In genomic region chrX:5082354-5082818, dm6 we compare ENCODE assay signal across 6 fruit fly cellular contexts.
TF ChIP-seq lines count a peak whose summit lies in the region.

No protein-coding gene starts in this region.

- TF ChIP-seq CTCF in whole organism, embryonic (GFP tag; optimal IDR thresholded peaks at IDR 0.05; lab: Kevin White, UChicago): no peak

TF ChIP-seq in whole organism, 6 proteins besides CTCF, POLR2A, EP300 and RAD21:
- TF ChIP-seq usp (GFP tag; optimal IDR thresholded peaks at IDR 0.05; lab: Kevin White, UChicago): no peak
- no peak for TF ChIP-seq pan (optimal IDR thresholded peaks at IDR 0.05; lab: Kevin White, UChicago)
- peak; percentile 17 for TF ChIP-seq psq (optimal IDR thresholded peaks at IDR 0.05; lab: Kevin White, UChicago)

TF ChIP-seq in whole organism, adult, 20 proteins besides CTCF, POLR2A, EP300 and RAD21:
- TF ChIP-seq CG12768 (GFP tag; optimal IDR thresholded peaks at IDR 0.05; lab: Kevin White, UChicago): peak; percentile 32
- no peak for TF ChIP-seq CG1620 (GFP tag; optimal IDR thresholded peaks at IDR 0.05; lab: Kevin White, UChicago)
- TF ChIP-seq CG5204 (GFP tag; optimal IDR thresholded peaks at IDR 0.05; lab: Kevin White, UChicago): no peak
- peak; percentile 50 for TF ChIP-seq tj (GFP tag; optimal IDR thresholded peaks at IDR 0.05; lab: Kevin White, UChicago)
- TF ChIP-seq Mnt (GFP tag; optimal IDR thresholded peaks at IDR 0.05; lab: Kevin White, UChicago): no peak
- no peak for TF ChIP-seq toe (GFP tag; optimal IDR thresholded peaks at IDR 0.05; lab: Kevin White, UChicago)
- TF ChIP-seq CG7045 (GFP tag; optimal IDR thresholded peaks at IDR 0.05; lab: Kevin White, UChicago): peak; percentile 33
- TF ChIP-seq CG14711 (tag; optimal IDR thresholded peaks at IDR 0.05; lab: Kevin White, UChicago): no peak
- TF ChIP-seq Hr96 (GFP tag; optimal IDR thresholded peaks at IDR 0.05; lab: Kevin White, UChicago): no peak
- TF ChIP-seq kay (GFP tag; lab: Kevin White, UChicago; ENCODE audit: borderline replicate concordance): no peak
- TF ChIP-seq CG11617 (GFP tag; optimal IDR thresholded peaks at IDR 0.05; lab: Kevin White, UChicago): peak; percentile 50
- no peak for TF ChIP-seq pad (GFP tag; optimal IDR thresholded peaks at IDR 0.05; lab: Kevin White, UChicago)

TF ChIP-seq in whole organism, embryonic, 481 proteins besides CTCF, POLR2A, EP300 and RAD21 (continues in another document):
- TF ChIP-seq psq (GFP tag; optimal IDR thresholded peaks at IDR 0.05; lab: Kevin White, UChicago): peak; percentile 75
- no peak for TF ChIP-seq unc-4 (GFP tag; IDR thresholded peaks at IDR 0.05; lab: Robert Waterston, UW; ENCODE audit: partially characterized antibody)
- no peak for TF ChIP-seq chm (GFP tag; IDR thresholded peaks at IDR 0.05; lab: Robert Waterston, UW)
- TF ChIP-seq nau (GFP tag; optimal IDR thresholded peaks at IDR 0.05; lab: Kevin White, UChicago): no peak
- TF ChIP-seq CG17385 (GFP tag; optimal IDR thresholded peaks at IDR 0.05; lab: Kevin White, UChicago): peak; percentile 98
- TF ChIP-seq nom (GFP tag; optimal IDR thresholded peaks at IDR 0.05; lab: Kevin White, UChicago): peak; percentile 87
- no peak for TF ChIP-seq CG3281 (GFP tag; optimal IDR thresholded peaks at IDR 0.05; lab: Kevin White, UChicago)
- TF ChIP-seq vfl (GFP tag; optimal IDR thresholded peaks at IDR 0.05; lab: Kevin White, UChicago): no peak
- TF ChIP-seq CG12155 (GFP tag; optimal IDR thresholded peaks at IDR 0.05; lab: Kevin White, UChicago): peak; percentile 71
- TF ChIP-seq jigr1 (GFP tag; IDR thresholded peaks at IDR 0.05; lab: Robert Waterston, UW): no peak
- TF ChIP-seq Hr78 (GFP tag; optimal IDR thresholded peaks at IDR 0.05; lab: Kevin White, UChicago): peak in 1 of 2 experiments; percentile 38
- no peak for TF ChIP-seq BtbVII (GFP tag; optimal IDR thresholded peaks at IDR 0.05; lab: Kevin White, UChicago)
- no peak for TF ChIP-seq CG4707 (GFP tag; optimal IDR thresholded peaks at IDR 0.05; lab: Kevin White, UChicago)
- peak; percentile 60 for TF ChIP-seq crol (GFP tag; IDR thresholded peaks at IDR 0.05; lab: Robert Waterston, UW)
- no peak for TF ChIP-seq MTF-1 (GFP tag; optimal IDR thresholded peaks at IDR 0.05; lab: Kevin White, UChicago; ENCODE audit: borderline replicate concordance)
- peak; percentile 38 for TF ChIP-seq CG4617 (GFP tag; optimal IDR thresholded peaks at IDR 0.05; lab: Kevin White, UChicago; ENCODE audit: borderline replicate concordance)
- peak; percentile 10; the same call in 1 of the 2 replicates for TF ChIP-seq Adf1 (GFP tag; IDR thresholded peaks at IDR 0.05; lab: Robert Waterston, UW)
- TF ChIP-seq CG10209 (GFP tag; optimal IDR thresholded peaks at IDR 0.05; lab: Kevin White, UChicago): no peak
- TF ChIP-seq bsh (GFP tag; optimal IDR thresholded peaks at IDR 0.05; lab: Kevin White, UChicago): peak in 1 of 2 experiments; percentile 85

TF ChIP-seq in whole organism, prepupa, 60 proteins besides CTCF, POLR2A, EP300 and RAD21 (continues in another document):
- TF ChIP-seq CG6854 (GFP tag; optimal IDR thresholded peaks at IDR 0.05; lab: Kevin White, UChicago) (peak; percentile 47), fd85E (GFP tag; optimal IDR thresholded peaks at IDR 0.05; lab: Kevin White, UChicago) (no peak), Ets96B (tag; optimal IDR thresholded peaks at IDR 0.05; lab: Kevin White, UChicago) (peak; percentile 44), CG1621 (tag; optimal IDR thresholded peaks at IDR 0.05; lab: Kevin White, UChicago) (peak; percentile 14), Ets21C (GFP tag; optimal IDR thresholded peaks at IDR 0.05; lab: Kevin White, UChicago) (no peak), svp (GFP tag; lab: Kevin White, UChicago) (peak; percentile 84), cyc (GFP tag; optimal IDR thresholded peaks at IDR 0.05; lab: Kevin White, UChicago) (no peak), Gug (GFP tag; IDR thresholded peaks at IDR 0.05; lab: Robert Waterston, UW) (0 out of 2 replicates have a peak, but pooled peaks have one; percentile 40), dsx (GFP tag; optimal IDR thresholded peaks at IDR 0.05; lab: Kevin White, UChicago; ENCODE audit: poor library complexity, severe bottlenecking) (peak; percentile 4), fkh (GFP tag; optimal IDR thresholded peaks at IDR 0.05; lab: Kevin White, UChicago) (no peak), net (GFP tag; optimal IDR thresholded peaks at IDR 0.05; lab: Kevin White, UChicago) (peak; percentile 63), Met (GFP tag; optimal IDR thresholded peaks at IDR 0.05; lab: Kevin White, UChicago) (no peak), CG9139 (GFP tag; optimal IDR thresholded peaks at IDR 0.05; lab: Kevin White, UChicago) (peak; percentile 72), CG4318 (GFP tag; optimal IDR thresholded peaks at IDR 0.05; lab: Kevin White, UChicago) (no peak), CG6163 (GFP tag; IDR thresholded peaks at IDR 0.05; lab: Robert Waterston, UW) (peak; percentile 43; the same call in 1 of the 3 replicates), CG16779 (tag; optimal IDR thresholded peaks at IDR 0.05; lab: Kevin White, UChicago) (peak; percentile 66), eg (GFP tag; IDR thresholded peaks at IDR 0.05; lab: Robert Waterston, UW) (peak; percentile 74; the same call in 2 of the 3 replicates), CG8119 (GFP tag; IDR thresholded peaks at IDR 0.05; lab: Robert Waterston, UW) (peak; percentile 87), topi (GFP tag; optimal IDR thresholded peaks at IDR 0.05; lab: Kevin White, UChicago) (no peak), CG10669 (GFP tag; optimal IDR thresholded peaks at IDR 0.05; lab: Kevin White, UChicago) (peak; percentile 52)

TF ChIP-seq in whole organism, pupa, 21 proteins besides CTCF, POLR2A, EP300 and RAD21:
- TF ChIP-seq D1 (tag; optimal IDR thresholded peaks at IDR 0.05; lab: Kevin White, UChicago) (no peak), CG8159 (tag; optimal IDR thresholded peaks at IDR 0.05; lab: Kevin White, UChicago) (peak; percentile 72), Ets98B (GFP tag; IDR thresholded peaks at IDR 0.05; lab: Robert Waterston, UW) (peak; percentile 59), CG34367 (tag; optimal IDR thresholded peaks at IDR 0.05; lab: Kevin White, UChicago) (peak; percentile 73), Pif1A (GFP tag; optimal IDR thresholded peaks at IDR 0.05; lab: Kevin White, UChicago) (peak; percentile 43), CG14655 (GFP tag; optimal IDR thresholded peaks at IDR 0.05; lab: Kevin White, UChicago) (peak; percentile 78), gl (tag; optimal IDR thresholded peaks at IDR 0.05; lab: Kevin White, UChicago) (peak; percentile 75), CG17806 (tag; optimal IDR thresholded peaks at IDR 0.05; lab: Kevin White, UChicago) (peak; percentile 46), CG15710 (tag; optimal IDR thresholded peaks at IDR 0.05; lab: Kevin White, UChicago) (peak; percentile 67), Snoo (tag; optimal IDR thresholded peaks at IDR 0.05; lab: Kevin White, UChicago) (peak; percentile 25), CG13204 (GFP tag; optimal IDR thresholded peaks at IDR 0.05; lab: Kevin White, UChicago) (peak; percentile 71), CG8301 (tag; optimal IDR thresholded peaks at IDR 0.05; lab: Kevin White, UChicago) (peak; percentile 65), EcR (GFP tag; optimal IDR thresholded peaks at IDR 0.05; lab: Kevin White, UChicago) (no peak), CG4496 (GFP tag; IDR thresholded peaks at IDR 0.05; lab: Robert Waterston, UW) (peak; percentile 72; the same call in 2 of the 3 replicates), Pif1B (GFP tag; optimal IDR thresholded peaks at IDR 0.05; lab: Kevin White, UChicago) (peak; percentile 62), CG32121 (GFP tag; IDR thresholded peaks at IDR 0.05; lab: Robert Waterston, UW) (no peak; the same call in 1 of the 2 replicates), rn (GFP tag; IDR thresholded peaks at IDR 0.05; lab: Robert Waterston, UW) (0 out of 2 replicates have a peak, but pooled peaks have one; percentile 25), CG12605 (GFP tag; IDR thresholded peaks at IDR 0.05; lab: Robert Waterston, UW) (peak; percentile 86), CG10348 (GFP tag; IDR thresholded peaks at IDR 0.05; lab: Robert Waterston, UW) (no peak), CG9948 (tag; optimal IDR thresholded peaks at IDR 0.05; lab: Kevin White, UChicago) (peak; percentile 15), fd96Ca (GFP tag; IDR thresholded peaks at IDR 0.05; lab: Robert Waterston, UW) (peak; percentile 48; the same call in 1 of the 3 replicates)

TF ChIP-seq in whole organism, wandering third instar larva, 38 proteins besides CTCF, POLR2A, EP300 and RAD21:
- TF ChIP-seq Hr78 (GFP tag; optimal IDR thresholded peaks at IDR 0.05; lab: Kevin White, UChicago) (no peak), Hnf4 (GFP tag; optimal IDR thresholded peaks at IDR 0.05; lab: Kevin White, UChicago) (no peak), Rel (GFP tag; optimal IDR thresholded peaks at IDR 0.05; lab: Kevin White, UChicago) (no peak), Rel (tag; optimal IDR thresholded peaks at IDR 0.05; lab: Kevin White, UChicago) (peak; percentile 31), jim (GFP tag; optimal IDR thresholded peaks at IDR 0.05; lab: Kevin White, UChicago) (peak; percentile 84), GATAd (GFP tag; optimal IDR thresholded peaks at IDR 0.05; lab: Kevin White, UChicago) (no peak), Jra (GFP tag; optimal IDR thresholded peaks at IDR 0.05; lab: Kevin White, UChicago) (peak; percentile 11), psq (GFP tag; optimal IDR thresholded peaks at IDR 0.05; lab: Kevin White, UChicago) (peak; percentile 57), Sp1 (GFP tag; optimal IDR thresholded peaks at IDR 0.05; lab: Kevin White, UChicago) (peak; percentile 67)
